Worm (Caenorhabditis elegans): ENCODE data around the gene srd-43.

- TF ChIP-seq flt-1 (GFP tag; IDR thresholded peaks at IDR 0.05), result no peak
- TF ChIP-seq T22C8.4 (GFP tag; IDR thresholded peaks at IDR 0.05), result no peak
- TF ChIP-seq ztf-29 (GFP tag; IDR thresholded peaks at IDR 0.05), result no peak
- TF ChIP-seq klf-2 (GFP tag; conservative IDR thresholded peaks at IDR 0.05), result no peak
- no peak for TF ChIP-seq med-1 (GFP tag; optimal IDR thresholded peaks at IDR 0.05; ENCODE audit: insufficient read depth)
- TF ChIP-seq cog-1 (tag; optimal IDR thresholded peaks at IDR 0.05), result no peak
- no peak for TF ChIP-seq ref-1 (GFP tag; conservative IDR thresholded peaks at IDR 0.05)
- no peak for TF ChIP-seq tab-1 (GFP tag; IDR thresholded peaks at IDR 0.05)
- no peak for TF ChIP-seq ztf-23 (GFP tag; IDR thresholded peaks at IDR 0.05)
These were observed 21.6 kb downstream of the srd-43 start, which contains the start of gene cyp-14A4 for ce11 chrX:13284091-13284490.

All from whole organism, midembryonic.